Fruit fly (Drosophila melanogaster) whole organism, embryonic: ENCODE results near the gene Tsp97E.

Experiments
- CG10979 ChIP-seq: fragments of 200-800 bp; sonication (Bioruptor generic); optimal IDR thresholded peaks from 2 replicates; lab custom pipeline; 2018; ENCODE audit warnings: missing biosample characterization, mild to moderate bottlenecking, missing genetic modification characterization, moderate library complexity
- CG12155 ChIP-seq: fragments of 200-800 bp; sonication (Bioruptor generic); optimal IDR thresholded peaks from 3 replicates; lab custom pipeline; 2016; ENCODE audit warnings: missing biosample characterization, missing genetic modification characterization
- CG12942 ChIP-seq: fragments of 200-800 bp; sonication (Bioruptor generic); optimal IDR thresholded peaks from 3 replicates; lab custom pipeline; 2016; ENCODE audit warnings: missing biosample characterization, missing genetic modification characterization
- CG13424 ChIP-seq: fragments of 200-800 bp; sonication (Bioruptor generic); optimal IDR thresholded peaks from 2 replicates; lab custom pipeline; 2019; ENCODE audit warnings: missing biosample characterization, mild to moderate bottlenecking, missing genetic modification characterization, moderate library complexity
- CG1603 ChIP-seq: fragments of 200-800 bp; sonication (Bioruptor generic); optimal IDR thresholded peaks from 2 replicates; lab custom pipeline; 2019; ENCODE audit warnings: missing biosample characterization, mild to moderate bottlenecking, missing genetic modification characterization, moderate library complexity
- CG17802 ChIP-seq: fragments of 200-800 bp; sonication (Bioruptor generic); optimal IDR thresholded peaks from 2 replicates; lab custom pipeline; 2018; ENCODE audit warnings: missing biosample characterization, mild to moderate bottlenecking, missing genetic modification characterization, moderate library complexity
- CG17912 ChIP-seq: fragments of 200-800 bp; sonication (Bioruptor generic); optimal IDR thresholded peaks from 2 replicates; lab custom pipeline; 2018; ENCODE audit warnings: missing biosample characterization, mild to moderate bottlenecking, missing genetic modification characterization
- CG18764 ChIP-seq: fragments of 200-800 bp; sonication (Bioruptor generic); optimal IDR thresholded peaks from 3 replicates; lab custom pipeline; 2016; ENCODE audit warnings: missing biosample characterization, missing genetic modification characterization
- CG31224 ChIP-seq: fragments of 200-800 bp; sonication (Bioruptor generic); IDR thresholded peaks from 2 replicates; pipeline ENCODE4 v1.3.6; 2022; ENCODE audit warnings: missing biosample characterization, missing genetic modification characterization
- CG31388 ChIP-seq: fragments of 200-800 bp; sonication (Bioruptor generic); optimal IDR thresholded peaks from 2 replicates; lab custom pipeline; 2016; ENCODE audit warnings: missing biosample characterization, missing genetic modification characterization
- CG34376 ChIP-seq: fragments of 200-800 bp; sonication (Bioruptor generic); optimal IDR thresholded peaks from 2 replicates; lab custom pipeline; 2018; ENCODE audit warnings: missing biosample characterization, mild to moderate bottlenecking, missing genetic modification characterization
- CG4404 ChIP-seq: fragments of 200-800 bp; sonication (Bioruptor generic); IDR thresholded peaks from 2 replicates; pipeline ENCODE4 v1.3.6; 2022; ENCODE audit warnings: missing biosample characterization, missing genetic modification characterization
- CG4730 ChIP-seq: fragments of 200-800 bp; sonication (Bioruptor generic); IDR thresholded peaks from 2 replicates; pipeline ENCODE4 v1.3.6; 2022; ENCODE audit warnings: missing biosample characterization, missing genetic modification characterization
- CG6689 ChIP-seq: fragments of 200-800 bp; sonication (Bioruptor generic); IDR thresholded peaks from 2 replicates; pipeline ENCODE4 v1.3.6; 2022; ENCODE audit warnings: missing biosample characterization, missing genetic modification characterization
- CG7786 ChIP-seq: fragments of 200-800 bp; sonication (Bioruptor generic); optimal IDR thresholded peaks from 2 replicates; lab custom pipeline; 2016; ENCODE audit warnings: missing biosample characterization, missing genetic modification characterization
- CG8089 ChIP-seq: fragments of 200-800 bp; sonication (Bioruptor generic); optimal IDR thresholded peaks from 3 replicates; lab custom pipeline; 2016; ENCODE audit warnings: missing biosample characterization, missing genetic modification characterization
- CG8290 ChIP-seq, 3 experiments: fragments of 200-800 bp; sonication (Bioruptor generic); optimal IDR thresholded peaks; 2 replicates each; lab custom pipeline; 2016 to 2019; ENCODE audit warnings: missing biosample characterization in 3 of 3, missing genetic modification characterization in 3 of 3, mild to moderate bottlenecking in 2 of 3, moderate library complexity in 1 of 3
- CG9932 ChIP-seq: fragments of 200-800 bp; sonication (Bioruptor generic); IDR thresholded peaks from 2 replicates; pipeline ENCODE4 v1.3.6; 2022; ENCODE audit warnings: missing biosample characterization, missing genetic modification characterization
- D ChIP-seq, 2 experiments: fragments of 200-800 bp in 1 of 2; fragments of >200 bp in 1 of 2; sonication (Bioruptor generic) in 1 of 2; optimal IDR thresholded peaks; 2 replicates in 1 of 2; 3 replicates in 1 of 2; lab custom pipeline; 2017; ENCODE audit warnings: mild to moderate bottlenecking in 1 of 2, missing biosample characterization in 1 of 2, missing genetic modification characterization in 1 of 2, missing genetic modification reagents in 1 of 2
- D19B ChIP-seq: fragments of 200-800 bp; sonication (Bioruptor generic); optimal IDR thresholded peaks from 2 replicates; lab custom pipeline; 2017; ENCODE audit warnings: missing biosample characterization, mild to moderate bottlenecking, missing genetic modification characterization
- Ets97D ChIP-seq: fragments of 200-800 bp; sonication (Bioruptor generic); optimal IDR thresholded peaks from 3 replicates; lab custom pipeline; 2016; ENCODE audit warnings: missing biosample characterization, missing genetic modification characterization
- NC2β ChIP-seq: fragments of 200-800 bp; sonication (Bioruptor generic); optimal IDR thresholded peaks from 2 replicates; lab custom pipeline; 2016; ENCODE audit warnings: missing biosample characterization, missing genetic modification characterization
- Sox102F ChIP-seq: fragments of 200-800 bp; sonication (Bioruptor generic); optimal IDR thresholded peaks from 2 replicates; lab custom pipeline; 2018; ENCODE audit warnings: missing biosample characterization, mild to moderate bottlenecking, missing genetic modification characterization, moderate library complexity
- Sry-β ChIP-seq: fragments of 200-800 bp; sonication (Bioruptor generic); optimal IDR thresholded peaks from 2 replicates; lab custom pipeline; 2018; ENCODE audit warnings: missing biosample characterization, mild to moderate bottlenecking, missing genetic modification characterization, moderate library complexity
- TFAM ChIP-seq: fragments of 200-800 bp; sonication (Bioruptor generic); optimal IDR thresholded peaks from 2 replicates; lab custom pipeline; 2017; ENCODE audit warnings: missing biosample characterization, missing genetic modification characterization, inconsistent platforms
- Trl ChIP-seq, 3 experiments: fragments of >200 bp in 2 of 3; fragments of 200-800 bp in 1 of 3; sonication (Bioruptor generic) in 1 of 3; optimal IDR thresholded peaks; 2 replicates in 1 of 3; 3 replicates in 2 of 3; lab custom pipeline; 2016 to 2017; ENCODE audit warnings: missing biosample characterization in 1 of 3, missing genetic modification characterization in 1 of 3
- abd-A ChIP-seq: fragments of 200-800 bp; sonication (Bioruptor generic); optimal IDR thresholded peaks from 3 replicates; lab custom pipeline; 2019; ENCODE audit warnings: missing biosample characterization, mild to moderate bottlenecking, missing genetic modification characterization, moderate library complexity
- bigmax ChIP-seq: fragments of 200-800 bp; sonication (Bioruptor generic); optimal IDR thresholded peaks from 2 replicates; lab custom pipeline; 2018; ENCODE audit warnings: missing biosample characterization, mild to moderate bottlenecking, missing genetic modification characterization
- cg ChIP-seq: fragments of 200-800 bp; sonication (Bioruptor generic); optimal IDR thresholded peaks from 3 replicates; lab custom pipeline; 2019; ENCODE audit warnings: missing biosample characterization, mild to moderate bottlenecking, missing genetic modification characterization, moderate library complexity
- crc ChIP-seq: fragments of 200-800 bp; sonication (Bioruptor generic); optimal IDR thresholded peaks from 2 replicates; lab custom pipeline; 2016; ENCODE audit warnings: missing biosample characterization, missing genetic modification characterization
- disco-r ChIP-seq: fragments of 200-800 bp; sonication (Bioruptor generic); optimal IDR thresholded peaks from 2 replicates; lab custom pipeline; 2016; ENCODE audit warnings: missing biosample characterization, missing genetic modification characterization
- gce ChIP-seq: fragments of 200-800 bp; sonication (Bioruptor generic); IDR thresholded peaks from 3 replicates; pipeline ENCODE4 v1.3.6; 2022; ENCODE audit warnings: missing biosample characterization, missing genetic modification characterization
- grau ChIP-seq: fragments of 200-800 bp; optimal IDR thresholded peaks from 3 replicates; lab custom pipeline; 2019; ENCODE audit warnings: missing biosample characterization, mild to moderate bottlenecking, missing genetic modification characterization, moderate library complexity
- jing ChIP-seq: fragments of 200-800 bp; sonication (Bioruptor generic); optimal IDR thresholded peaks from 2 replicates; lab custom pipeline; 2018; ENCODE audit warnings: missing biosample characterization, mild to moderate bottlenecking, missing genetic modification characterization
- klu ChIP-seq: fragments of 200-800 bp; sonication (Bioruptor generic); IDR thresholded peaks from 2 replicates; pipeline ENCODE4 v1.3.6; 2022; ENCODE audit warnings: missing biosample characterization, missing genetic modification characterization
- lab ChIP-seq: fragments of 200-800 bp; sonication (Bioruptor generic); optimal IDR thresholded peaks from 3 replicates; lab custom pipeline; 2017; ENCODE audit warnings: missing biosample characterization, missing genetic modification characterization, mild to moderate bottlenecking, moderate library complexity, missing genetic modification reagents
- lmd ChIP-seq: fragments of 200-800 bp; sonication (Bioruptor generic); IDR thresholded peaks from 2 replicates; pipeline ENCODE4 v1.3.6; 2022; ENCODE audit warnings: missing biosample characterization, missing genetic modification characterization
- lola ChIP-seq, 3 experiments: fragments of >200 bp in 2 of 3; fragments of 200-800 bp in 1 of 3; sonication (Bioruptor generic) in 1 of 3; optimal IDR thresholded peaks; 2 replicates each; lab custom pipeline; 2017 to 2019; ENCODE audit warnings: missing biosample characterization in 3 of 3, missing genetic modification characterization in 3 of 3, mild to moderate bottlenecking in 1 of 3, moderate library complexity in 1 of 3
- mam ChIP-seq: fragments of 200-800 bp; sonication (Bioruptor generic); optimal IDR thresholded peaks from 3 replicates; lab custom pipeline; 2016; ENCODE audit warnings: missing biosample characterization, missing genetic modification characterization
- mld ChIP-seq: fragments of 200-800 bp; sonication (Bioruptor generic); IDR thresholded peaks from 3 replicates; pipeline ENCODE4 v1.3.6; 2022; ENCODE audit warnings: missing biosample characterization, missing genetic modification characterization; ENCODE audit not compliant: partially characterized antibody
- nerfin-1 ChIP-seq: fragments of 200-800 bp; sonication (Bioruptor generic); optimal IDR thresholded peaks from 3 replicates; lab custom pipeline; 2019; ENCODE audit warnings: missing biosample characterization, mild to moderate bottlenecking, missing genetic modification characterization, moderate library complexity
- pan ChIP-seq, 4 experiments: fragments of >200 bp in 3 of 4; fragments of 200-800 bp in 1 of 4; sonication (Bioruptor generic) in 1 of 4; optimal IDR thresholded peaks in 3 of 4; IDR thresholded peaks in 1 of 4; 2 replicates each; pipeline versions ENCODE4 v1.3.6 to Lab custom; 2017 to 2022; ENCODE audit warnings: missing biosample characterization in 2 of 4, missing genetic modification characterization in 2 of 4, mixed read lengths in 1 of 4
- scrt ChIP-seq: fragments of 200-800 bp; sonication (Bioruptor generic); optimal IDR thresholded peaks from 2 replicates; lab custom pipeline; 2018; ENCODE audit warnings: missing biosample characterization, mild to moderate bottlenecking, missing genetic modification characterization, moderate library complexity
- sim ChIP-seq: fragments of 200-800 bp; sonication (Bioruptor generic); IDR thresholded peaks from 2 replicates; pipeline ENCODE4 v1.3.6; 2022; ENCODE audit warnings: missing biosample characterization, missing genetic modification characterization
- sisA ChIP-seq: fragments of 200-800 bp; sonication (Bioruptor generic); IDR thresholded peaks from 2 replicates; pipeline ENCODE4 v1.3.6; 2022; ENCODE audit warnings: missing biosample characterization, missing genetic modification characterization
- sna ChIP-seq: fragments of 200-800 bp; sonication (Bioruptor generic); IDR thresholded peaks from 2 replicates; pipeline ENCODE4 v1.3.6; 2022; ENCODE audit warnings: missing biosample characterization, missing genetic modification characterization; ENCODE audit not compliant: partially characterized antibody
- so ChIP-seq: fragments of 200-800 bp; sonication (Bioruptor generic); IDR thresholded peaks from 3 replicates; pipeline ENCODE4 v1.3.6; 2022; ENCODE audit warnings: missing biosample characterization, missing genetic modification characterization
- toy ChIP-seq: fragments of 200-800 bp; sonication (Bioruptor generic); IDR thresholded peaks from 2 replicates; pipeline ENCODE4 v1.3.6; 2022; ENCODE audit warnings: missing biosample characterization, missing genetic modification characterization

Tsp97E gene

DNA sequence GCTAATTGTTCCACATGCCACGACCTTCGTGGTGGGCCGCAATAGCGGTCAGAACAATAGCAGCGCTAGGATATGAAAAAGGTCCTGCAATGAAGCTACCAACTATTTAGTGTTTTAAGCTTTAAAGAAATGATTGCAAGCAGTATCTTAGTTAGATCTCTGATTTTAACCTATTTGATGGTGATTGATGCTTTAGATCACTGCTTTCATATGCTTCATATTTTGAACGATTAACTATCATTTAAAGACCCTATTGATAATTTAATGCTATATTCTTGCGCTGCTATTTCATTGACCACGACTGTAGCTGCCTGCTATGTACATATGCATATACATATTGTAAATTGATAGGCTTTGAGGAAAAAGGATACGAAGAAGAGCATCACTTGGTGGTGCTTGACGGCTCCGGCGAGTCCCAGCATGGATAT lies 856 bp downstream of the Tsp97E start (continued):
- TF ChIP-seq CG6689 (GFP tag; lab: Robert Waterston, UW): peak; percentile 78
- TF ChIP-seq D (optimal IDR thresholded peaks at IDR 0.05; lab: Kevin White, UChicago): no peak
- TF ChIP-seq D (GFP tag; optimal IDR thresholded peaks at IDR 0.05; lab: Kevin White, UChicago): peak; percentile 82
- no peak for TF ChIP-seq Sry-β
- peak; percentile 65 for TF ChIP-seq CG1603 (tag; lab: Kevin White, UChicago)
- TF ChIP-seq sisA (GFP tag; lab: Robert Waterston, UW): peak; percentile 52
- TF ChIP-seq lmd (GFP tag; lab: Robert Waterston, UW): peak; percentile 72
- no peak for TF ChIP-seq Trl (optimal IDR thresholded peaks at IDR 0.05; lab: Kevin White, UChicago)
- TF ChIP-seq Trl (GFP tag; optimal IDR thresholded peaks at IDR 0.05; lab: Kevin White, UChicago): peak; percentile 16
- no peak for TF ChIP-seq pan (optimal IDR thresholded peaks at IDR 0.05; lab: Kevin White, UChicago)
- TF ChIP-seq pan (GFP tag; optimal IDR thresholded peaks at IDR 0.05 in 1 of 2, IDR thresholded peaks at IDR 0.05 in 1 of 2): peak in 1 of 2 experiments; percentile 72
- TF ChIP-seq CG7786 (GFP tag; lab: Kevin White, UChicago): peak; percentile 8
- TF ChIP-seq CG31224: peak; percentile 26; the same call in 1 of the 2 replicates
- TF ChIP-seq klu: peak; percentile 38; the same call in 1 of the 2 replicates
- peak; percentile 18 for TF ChIP-seq CG9932
- TF ChIP-seq scrt (GFP tag; lab: Kevin White, UChicago): peak; percentile 74
- TF ChIP-seq mld (GFP tag; lab: Robert Waterston, UW): no peak; the same call in 2 of the 3 replicates
- TF ChIP-seq NC2β (GFP tag; lab: Kevin White, UChicago): no peak
- TF ChIP-seq CG13424 (tag; lab: Kevin White, UChicago): peak; percentile 39
- peak; percentile 69 for TF ChIP-seq CG31388 (GFP tag; lab: Kevin White, UChicago)
- TF ChIP-seq toy: no peak
- peak; percentile 15 for TF ChIP-seq CG12155
- TF ChIP-seq cg (GFP tag; lab: Kevin White, UChicago): no peak
- peak; percentile 68 for TF ChIP-seq mam (GFP tag; lab: Kevin White, UChicago)
- TF ChIP-seq CG17802 (tag; lab: Kevin White, UChicago): peak; percentile 47
- peak; percentile 55 for TF ChIP-seq Ets97D (GFP tag; lab: Kevin White, UChicago)
- peak; percentile 24 for TF ChIP-seq TFAM
- peak; percentile 39 for TF ChIP-seq D19B (GFP tag; lab: Kevin White, UChicago)
- TF ChIP-seq Sox102F (GFP tag; lab: Kevin White, UChicago): peak; percentile 51
- TF ChIP-seq CG4404 (GFP tag; lab: Robert Waterston, UW): peak; percentile 54
- peak; percentile 90 for TF ChIP-seq lab
- TF ChIP-seq nerfin-1 (tag; lab: Kevin White, UChicago): peak; percentile 67
- TF ChIP-seq so (GFP tag; lab: Robert Waterston, UW): peak; percentile 40; the same call in 1 of the 3 replicates
- TF ChIP-seq CG12942 (GFP tag; lab: Kevin White, UChicago): no peak
- no peak for TF ChIP-seq CG8089
- TF ChIP-seq abd-A: no peak
- no peak for TF ChIP-seq CG34376 (GFP tag; lab: Kevin White, UChicago)
- TF ChIP-seq CG10979 (tag; lab: Kevin White, UChicago): peak; percentile 50
- TF ChIP-seq disco-r (GFP tag; lab: Kevin White, UChicago): no peak
- TF ChIP-seq bigmax (GFP tag; lab: Kevin White, UChicago): no peak
- TF ChIP-seq CG4730 (GFP tag; lab: Robert Waterston, UW): 0 out of 2 replicates have a peak, but pooled peaks have one; percentile 5
- TF ChIP-seq sim (GFP tag; lab: Robert Waterston, UW): no peak
- no peak for TF ChIP-seq sna (GFP tag; lab: Robert Waterston, UW)
- TF ChIP-seq crc: peak; percentile 61
- TF ChIP-seq lola (GFP tag; optimal IDR thresholded peaks at IDR 0.05; lab: Kevin White, UChicago): peak in 1 of 3 experiments; percentile 16
- TF ChIP-seq gce: no peak; the same call in 2 of the 3 replicates
- peak; percentile 0 for TF ChIP-seq jing
- TF ChIP-seq grau (tag; lab: Kevin White, UChicago): peak; percentile 59
- peak; percentile 74 for TF ChIP-seq CG18764 (GFP tag; lab: Kevin White, UChicago)
- peak; percentile 36 for TF ChIP-seq CG8290 (GFP tag; optimal IDR thresholded peaks at IDR 0.05; lab: Kevin White, UChicago)
- TF ChIP-seq CG8290 (tag; optimal IDR thresholded peaks at IDR 0.05; lab: Kevin White, UChicago): peak in 1 of 2 experiments; percentile 23
- TF ChIP-seq CG17912 (GFP tag; lab: Kevin White, UChicago): no peak
